Worm (Caenorhabditis elegans) whole organism, late embryonic: Measurements from ENCODE around the gene C06B8.7.
A peak's percentile ranks its signal among the peaks of the same experiment; 100 is the strongest.

ENCODE experiments used
- K02D7.2 ChIP-seq: sonication (generic microtip); optimal IDR thresholded peaks from 2 replicates; lab custom pipeline; 2017; ENCODE audit warnings: mild to moderate bottlenecking, missing genetic modification characterization, missing compliant biosample characterization
- T23F11.4 ChIP-seq: fragments of 200-800 bp; sonication (Bioruptor generic); optimal IDR thresholded peaks from 2 replicates; lab custom pipeline; 2018; ENCODE audit warnings: mild to moderate bottlenecking, missing genetic modification characterization, missing compliant biosample characterization
- ama-1 ChIP-seq: fragments of 150-350 bp; optimal IDR thresholded peaks from 2 replicates; lab custom pipeline; 2014
- ceh-14 ChIP-seq: sonication (generic microtip); optimal IDR thresholded peaks from 2 replicates; lab custom pipeline; 2016; ENCODE audit warnings: missing genotype, missing genetic modification characterization, missing compliant biosample characterization
- ceh-18 ChIP-seq: sonication (generic microtip); optimal IDR thresholded peaks from 2 replicates; lab custom pipeline; 2016; ENCODE audit warnings: missing genetic modification characterization, missing compliant biosample characterization
- ceh-19 ChIP-seq: fragments of 200-800 bp; sonication (Bioruptor generic); optimal IDR thresholded peaks from 2 replicates; lab custom pipeline; 2018; ENCODE audit warnings: mild to moderate bottlenecking, missing genetic modification characterization, missing compliant biosample characterization
- ceh-2 ChIP-seq: sonication (generic microtip); optimal IDR thresholded peaks from 2 replicates; lab custom pipeline; 2016; ENCODE audit warnings: missing genotype, missing genetic modification characterization, missing compliant biosample characterization
- ceh-22 ChIP-seq: sonication (generic microtip); optimal IDR thresholded peaks from 2 replicates; lab custom pipeline; 2017; ENCODE audit warnings: missing biosample characterization, missing genetic modification characterization
- ceh-24 ChIP-seq: sonication (generic microtip); optimal IDR thresholded peaks from 2 replicates; lab custom pipeline; 2016; ENCODE audit warnings: mild to moderate bottlenecking, missing genetic modification characterization, missing compliant biosample characterization
- ceh-31 ChIP-seq: sonication (generic microtip); optimal IDR thresholded peaks from 2 replicates; lab custom pipeline; 2016; ENCODE audit warnings: missing genetic modification characterization, missing compliant biosample characterization
- ceh-34 ChIP-seq: sonication (generic microtip); optimal IDR thresholded peaks from 2 replicates; lab custom pipeline; 2016; ENCODE audit warnings: mild to moderate bottlenecking, missing genetic modification characterization, missing compliant biosample characterization
- ceh-45 ChIP-seq: fragments of 200-800 bp; sonication (Bioruptor generic); IDR thresholded peaks from 2 replicates; pipeline ENCODE4 v1.3.6; 2022; ENCODE audit warnings: missing genetic modification reagents, missing genetic modification characterization, missing compliant biosample characterization
- ceh-48 ChIP-seq: sonication (generic microtip); optimal IDR thresholded peaks from 2 replicates; lab custom pipeline; 2016; ENCODE audit warnings: missing genetic modification characterization, inconsistent platforms, missing compliant biosample characterization
- ceh-6 ChIP-seq: fragments of 200-800 bp; sonication (Bioruptor generic); optimal IDR thresholded peaks from 2 replicates; lab custom pipeline; 2018; ENCODE audit warnings: mild to moderate bottlenecking, missing genetic modification characterization, missing compliant biosample characterization
- dmd-4 ChIP-seq: sonication (generic microtip); optimal IDR thresholded peaks from 2 replicates; lab custom pipeline; 2016; ENCODE audit warnings: borderline replicate concordance, missing genetic modification characterization, missing compliant biosample characterization
- elt-2 ChIP-seq: sonication (generic microtip); optimal IDR thresholded peaks from 2 replicates; lab custom pipeline; 2016; ENCODE audit warnings: missing genetic modification reagents, missing genetic modification characterization, missing compliant biosample characterization
- eyg-1 ChIP-seq: sonication (generic microtip); optimal IDR thresholded peaks from 2 replicates; lab custom pipeline; 2016; ENCODE audit warnings: missing genotype, missing genetic modification characterization, missing compliant biosample characterization
- gmeb-2 ChIP-seq: sonication (generic microtip); optimal IDR thresholded peaks from 2 replicates; lab custom pipeline; 2016; ENCODE audit warnings: missing genetic modification characterization, inconsistent platforms, missing compliant biosample characterization
- hlh-13 ChIP-seq: fragments of 200-800 bp; sonication (Bioruptor generic); optimal IDR thresholded peaks from 2 replicates; lab custom pipeline; 2018; ENCODE audit warnings: mild to moderate bottlenecking, missing genetic modification characterization, missing compliant biosample characterization
- hlh-30 ChIP-seq: sonication (generic microtip); optimal IDR thresholded peaks from 2 replicates; lab custom pipeline; 2017; ENCODE audit warnings: antibody characterized with exemption, missing genetic modification characterization, missing compliant biosample characterization; ENCODE audit not compliant: insufficient read depth
- hlh-6 ChIP-seq: sonication (generic microtip); optimal IDR thresholded peaks from 2 replicates; lab custom pipeline; 2016; ENCODE audit warnings: missing genotype, missing genetic modification characterization, missing compliant biosample characterization
- lim-6 ChIP-seq: sonication (generic microtip); optimal IDR thresholded peaks from 2 replicates; lab custom pipeline; 2016; ENCODE audit warnings: missing genetic modification characterization, missing compliant biosample characterization
- lin-11 ChIP-seq: fragments of 200-800 bp; sonication (Bioruptor generic); optimal IDR thresholded peaks from 2 replicates; lab custom pipeline; 2018; ENCODE audit warnings: mild to moderate bottlenecking, missing genetic modification characterization, missing compliant biosample characterization
- nfya-1 ChIP-seq: sonication (generic microtip); optimal IDR thresholded peaks from 2 replicates; lab custom pipeline; 2017; ENCODE audit warnings: missing genetic modification characterization, mild to moderate bottlenecking, missing compliant biosample characterization, antibody characterized with exemption, moderate library complexity
- nhr-11 ChIP-seq: fragments of 150-350 bp; optimal IDR thresholded peaks from 2 replicates; lab custom pipeline; 2014; ENCODE audit warnings: missing biosample characterization, missing genetic modification characterization
- nhr-232 ChIP-seq: sonication (generic microtip); optimal IDR thresholded peaks from 2 replicates; lab custom pipeline; 2016; ENCODE audit warnings: missing genetic modification characterization, missing compliant biosample characterization
- npax-4 ChIP-seq: sonication (generic microtip); optimal IDR thresholded peaks from 2 replicates; lab custom pipeline; 2016; ENCODE audit warnings: missing genetic modification characterization, missing compliant biosample characterization
- odd-2 ChIP-seq: sonication (generic microtip); optimal IDR thresholded peaks from 2 replicates; lab custom pipeline; 2017; ENCODE audit warnings: antibody characterized with exemption, mild to moderate bottlenecking, missing genetic modification characterization, missing compliant biosample characterization
- pat-9 ChIP-seq: fragments of 200-800 bp; sonication (Bioruptor generic); optimal IDR thresholded peaks from 2 replicates; lab custom pipeline; 2018; ENCODE audit warnings: mild to moderate bottlenecking, missing genetic modification characterization, moderate library complexity, missing compliant biosample characterization
- pax-1 ChIP-seq: fragments of 150-350 bp; optimal IDR thresholded peaks from 2 replicates; lab custom pipeline; 2014; ENCODE audit warnings: missing biosample characterization, missing genetic modification characterization
- ref-2 ChIP-seq: sonication (generic microtip); optimal IDR thresholded peaks from 2 replicates; lab custom pipeline; 2016; ENCODE audit warnings: missing genetic modification characterization, missing compliant biosample characterization
- sox-4 ChIP-seq: sonication (generic microtip); optimal IDR thresholded peaks from 2 replicates; lab custom pipeline; 2017; ENCODE audit warnings: mild to moderate bottlenecking, missing genetic modification characterization, inconsistent platforms, missing compliant biosample characterization
- tbx-2 ChIP-seq: sonication (generic microtip); optimal IDR thresholded peaks from 2 replicates; lab custom pipeline; 2016; ENCODE audit warnings: missing genetic modification characterization, missing compliant biosample characterization
- ttx-3 ChIP-seq: sonication (generic microtip); optimal IDR thresholded peaks from 2 replicates; lab custom pipeline; 2016; ENCODE audit warnings: missing genetic modification reagents, missing genetic modification characterization, missing compliant biosample characterization
- unc-42 ChIP-seq: sonication (generic microtip); optimal IDR thresholded peaks from 2 replicates; lab custom pipeline; 2016; ENCODE audit warnings: missing genotype, missing genetic modification characterization, missing compliant biosample characterization
- zip-5 ChIP-seq: sonication (generic microtip); optimal IDR thresholded peaks from 2 replicates; lab custom pipeline; 2016; ENCODE audit warnings: missing genetic modification characterization, missing compliant biosample characterization

Gene C06B8.7

DNA sequence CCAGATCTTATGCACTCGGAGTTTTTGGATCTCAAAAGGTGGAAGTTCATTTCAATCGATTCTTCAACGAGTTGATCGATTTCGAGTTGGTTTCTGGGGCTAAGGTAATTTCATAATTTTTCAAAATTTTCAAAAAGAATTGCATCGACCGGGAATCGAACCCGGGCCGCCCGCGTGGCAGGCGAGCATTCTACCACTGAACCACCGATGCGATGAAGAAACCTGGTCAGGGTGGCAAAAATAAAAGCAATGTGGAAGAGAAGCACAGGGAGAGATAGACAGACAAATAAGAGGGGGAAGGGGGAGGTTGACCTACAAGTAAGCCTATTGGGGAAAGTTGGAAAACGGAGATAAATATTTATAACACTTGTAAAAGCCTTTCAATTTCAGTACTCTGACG lies 6.5 kb downstream of the C06B8.7 start (continued):
- TF ChIP-seq ceh-2 (tag; lab: Kevin White, UChicago) (peak; percentile 39), zip-5 (tag; lab: Kevin White, UChicago) (no peak), pat-9 (tag; lab: Kevin White, UChicago) (peak; percentile 56), hlh-30 (tag; lab: Kevin White, UChicago) (no peak), T23F11.4 (GFP tag; lab: Kevin White, UChicago) (peak; percentile 26), K02D7.2 (no peak), ceh-24 (no peak), nhr-232 (tag; lab: Kevin White, UChicago) (peak; percentile 42), ceh-22 (tag; lab: Kevin White, UChicago) (no peak), ama-1 (lab: Kevin White, UChicago) (no peak), gmeb-2 (tag; lab: Kevin White, UChicago) (peak; percentile 41)

DNA sequence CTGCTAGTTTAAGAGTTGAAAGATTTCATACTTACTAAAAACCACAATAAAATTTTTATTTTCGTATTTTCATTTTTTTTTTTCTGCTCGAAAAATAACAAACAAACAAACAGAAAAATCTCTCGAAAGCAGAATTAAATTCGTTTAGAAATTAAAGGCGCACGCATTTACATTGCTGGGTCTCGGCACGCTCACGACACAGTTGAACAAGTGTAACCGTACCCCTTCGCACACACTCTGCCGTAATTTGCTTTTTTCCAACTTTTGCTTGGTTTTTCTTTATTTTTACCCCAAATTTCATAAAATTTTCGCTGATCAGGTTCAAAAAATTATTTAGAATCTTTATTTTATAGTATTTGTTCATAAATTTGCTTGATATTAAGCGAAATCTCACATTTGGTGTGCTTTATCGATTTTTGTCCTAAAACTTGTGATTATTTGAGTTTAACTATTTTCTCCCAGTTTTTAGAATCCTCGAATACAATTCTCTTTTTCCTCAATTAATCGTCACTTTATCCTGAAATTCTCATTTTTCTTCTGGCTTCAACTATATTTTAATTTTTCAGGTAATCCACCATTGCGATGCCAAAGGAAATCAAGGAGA lies 13.2 kb downstream of the C06B8.7 start, which contains the start of gene rpl-38:
Gene rpl-38 (plus strand): TSS at position 554 of the 604 bp plus-strand sequence.
- TF ChIP-seq ceh-6 (GFP tag; lab: Kevin White, UChicago) (no peak), ceh-34 (tag; lab: Kevin White, UChicago) (peak; percentile 37), nhr-11 (tag; lab: Kevin White, UChicago) (no peak), hlh-13 (GFP tag; lab: Kevin White, UChicago) (no peak), ceh-18 (peak; percentile 38), sox-4 (tag; lab: Kevin White, UChicago) (no peak), pax-1 (tag; lab: Kevin White, UChicago) (peak; percentile 14), tbx-2 (tag; lab: Kevin White, UChicago) (peak; percentile 40), ceh-31 (tag; lab: Kevin White, UChicago) (peak; percentile 56), nfya-1 (tag; lab: Kevin White, UChicago) (peak; percentile 90), elt-2 (peak; percentile 0), hlh-6 (no peak), gmeb-2 (tag; lab: Kevin White, UChicago) (no peak), npax-4 (no peak), unc-42 (peak; percentile 94)
- TF ChIP-seq, all 69 proteins: peak for 8

DNA sequence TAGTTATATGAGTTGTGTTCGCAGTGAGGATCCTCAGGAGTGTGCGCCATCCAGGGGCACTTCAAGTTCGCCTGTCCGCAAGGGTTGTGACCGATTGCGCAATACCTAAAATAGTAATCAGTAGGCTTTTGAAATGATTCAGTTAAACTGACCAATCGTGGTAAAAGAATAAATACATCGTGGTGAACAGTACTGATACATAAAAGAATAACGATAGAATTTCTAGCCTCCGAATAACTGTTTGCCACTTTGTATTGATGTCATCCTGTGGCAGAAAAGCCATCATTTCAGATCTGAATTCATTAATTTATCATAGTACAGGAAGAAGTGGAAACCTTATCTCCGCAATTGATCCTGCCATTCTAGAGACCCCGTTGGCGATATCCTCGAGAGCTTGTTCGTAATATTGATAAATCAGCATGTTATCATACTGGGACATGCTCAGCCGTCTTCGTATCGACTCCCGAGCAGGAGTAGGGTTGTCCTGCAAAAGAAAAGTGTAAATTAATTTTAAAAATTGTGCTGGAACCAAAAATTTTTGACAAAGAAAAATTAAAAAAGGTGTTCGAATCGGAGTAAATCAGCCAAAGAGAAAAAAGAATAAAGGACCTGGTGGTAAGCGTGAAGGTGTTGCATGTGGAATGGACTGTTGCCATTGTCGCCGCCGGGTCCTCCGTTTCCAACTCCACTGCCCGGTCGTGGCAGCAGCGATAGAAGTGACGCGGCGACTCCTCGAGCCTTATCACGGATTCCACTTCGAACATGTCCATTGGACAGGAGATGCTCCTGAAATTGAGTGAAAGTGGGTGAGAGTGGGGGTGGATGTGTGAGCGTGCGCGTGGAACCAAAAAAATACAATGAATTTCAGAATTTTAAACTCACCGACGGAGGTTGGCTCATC lies 14.6 kb downstream of the C06B8.7 start:
- TF ChIP-seq nfya-1 (tag; lab: Kevin White, UChicago) (no peak), ceh-34 (tag; lab: Kevin White, UChicago) (no peak), lin-11 (tag; lab: Kevin White, UChicago) (no peak), lim-6 (tag; lab: Kevin White, UChicago) (no peak), T23F11.4 (GFP tag; lab: Kevin White, UChicago) (no peak), dmd-4 (tag; lab: Kevin White, UChicago) (no peak), odd-2 (tag; lab: Kevin White, UChicago) (no peak), ceh-31 (tag; lab: Kevin White, UChicago) (no peak), ceh-6 (GFP tag; lab: Kevin White, UChicago) (no peak), ceh-14 (tag; lab: Kevin White, UChicago) (no peak), hlh-30 (tag; lab: Kevin White, UChicago) (no peak), ceh-48 (tag; lab: Kevin White, UChicago) (no peak), ama-1 (lab: Kevin White, UChicago) (no peak), ceh-2 (tag; lab: Kevin White, UChicago) (no peak), ceh-19 (no peak), ceh-24 (no peak), ref-2 (tag; lab: Kevin White, UChicago) (no peak), ceh-45 (no peak), eyg-1 (no peak), ttx-3 (tag; lab: Kevin White, UChicago) (no peak)
